Worm (Caenorhabditis elegans): ENCODE results near the gene idpc-2.

ce11 chrV:8650365-8650764 is 29.3 kb upstream of the idpc-2 start:
- TF ChIP-seq ztf-11 (tag; optimal IDR thresholded peaks at IDR 0.05) (no peak), ceh-82 (tag; optimal IDR thresholded peaks at IDR 0.05) (no peak), ceh-16 (tag; optimal IDR thresholded peaks at IDR 0.05) (no peak), nhr-6 (tag; optimal IDR thresholded peaks at IDR 0.05) (no peak), blmp-1 (tag; optimal IDR thresholded peaks at IDR 0.05; ENCODE audit: insufficient read depth) (no peak), unc-55 (GFP tag; optimal IDR thresholded peaks at IDR 0.05) (no peak)
